Fruit fly (Drosophila melanogaster) whole organism, embryonic: ENCODE results near the gene CG14406.

ENCODE experiments used
- CG11695 ChIP-seq: fragments of 200-800 bp; sonication (Bioruptor generic); IDR thresholded peaks from 3 replicates; pipeline ENCODE4 v1.3.6; 2022; ENCODE audit warnings: missing biosample characterization, missing genetic modification characterization
- CG12155 ChIP-seq: fragments of 200-800 bp; sonication (Bioruptor generic); optimal IDR thresholded peaks from 3 replicates; lab custom pipeline; 2016; ENCODE audit warnings: missing biosample characterization, missing genetic modification characterization
- CG2129 ChIP-seq: fragments of 200-800 bp; sonication (Bioruptor generic); IDR thresholded peaks from 2 replicates; pipeline ENCODE4 v1.3.6; 2022; ENCODE audit warnings: missing biosample characterization, missing genetic modification characterization; ENCODE audit not compliant: partially characterized antibody
- CG42726 ChIP-seq: fragments of 200-800 bp; sonication (Bioruptor generic); IDR thresholded peaks from 2 replicates; pipeline ENCODE4 v1.3.6; 2022; ENCODE audit warnings: missing biosample characterization, missing genetic modification characterization; ENCODE audit not compliant: partially characterized antibody
- CG4404 ChIP-seq: fragments of 200-800 bp; sonication (Bioruptor generic); IDR thresholded peaks from 2 replicates; pipeline ENCODE4 v1.3.6; 2022; ENCODE audit warnings: missing biosample characterization, missing genetic modification characterization
- CG8944 ChIP-seq: fragments of 200-800 bp; sonication (Bioruptor generic); optimal IDR thresholded peaks from 3 replicates; lab custom pipeline; 2016; ENCODE audit warnings: missing biosample characterization, missing genetic modification characterization
- Dip2 ChIP-seq: fragments of 200-800 bp; sonication (Bioruptor generic); IDR thresholded peaks from 2 replicates; pipeline ENCODE4 v1.3.6; 2022; ENCODE audit warnings: missing biosample characterization, missing genetic modification characterization
- Hand ChIP-seq: fragments of 200-800 bp; sonication (Bioruptor generic); optimal IDR thresholded peaks from 2 replicates; lab custom pipeline; 2017; ENCODE audit warnings: mild to moderate bottlenecking, missing biosample characterization, missing genetic modification reagents, missing genetic modification characterization
- Pdp1 ChIP-seq, 2 experiments: fragments of 200-800 bp; sonication (Bioruptor generic); optimal IDR thresholded peaks; 3 replicates each; lab custom pipeline; 2016; ENCODE audit warnings: missing biosample characterization in 2 of 2, missing genetic modification characterization in 2 of 2, mild to moderate bottlenecking in 1 of 2, moderate library complexity in 1 of 2
- hb ChIP-seq: fragments of 200-800 bp; sonication (Bioruptor generic); IDR thresholded peaks from 3 replicates; pipeline ENCODE4 v1.3.6; 2022; ENCODE audit warnings: missing biosample characterization, missing genetic modification characterization; ENCODE audit not compliant: partially characterized antibody
- onecut ChIP-seq: fragments of 200-800 bp; sonication (Bioruptor generic); IDR thresholded peaks from 2 replicates; pipeline ENCODE4 v1.3.6; 2022; ENCODE audit warnings: missing biosample characterization, missing genetic modification characterization
- otp ChIP-seq: fragments of 200-800 bp; sonication (Bioruptor generic); IDR thresholded peaks from 3 replicates; pipeline ENCODE4, ENCODE4 v1.3.6; 2022; ENCODE audit warnings: missing biosample characterization, missing genetic modification characterization
- seq ChIP-seq: fragments of 200-800 bp; sonication (Bioruptor generic); IDR thresholded peaks from 2 replicates; pipeline ENCODE4 v1.3.6; 2022; ENCODE audit warnings: missing biosample characterization, missing genetic modification characterization

DNA sequence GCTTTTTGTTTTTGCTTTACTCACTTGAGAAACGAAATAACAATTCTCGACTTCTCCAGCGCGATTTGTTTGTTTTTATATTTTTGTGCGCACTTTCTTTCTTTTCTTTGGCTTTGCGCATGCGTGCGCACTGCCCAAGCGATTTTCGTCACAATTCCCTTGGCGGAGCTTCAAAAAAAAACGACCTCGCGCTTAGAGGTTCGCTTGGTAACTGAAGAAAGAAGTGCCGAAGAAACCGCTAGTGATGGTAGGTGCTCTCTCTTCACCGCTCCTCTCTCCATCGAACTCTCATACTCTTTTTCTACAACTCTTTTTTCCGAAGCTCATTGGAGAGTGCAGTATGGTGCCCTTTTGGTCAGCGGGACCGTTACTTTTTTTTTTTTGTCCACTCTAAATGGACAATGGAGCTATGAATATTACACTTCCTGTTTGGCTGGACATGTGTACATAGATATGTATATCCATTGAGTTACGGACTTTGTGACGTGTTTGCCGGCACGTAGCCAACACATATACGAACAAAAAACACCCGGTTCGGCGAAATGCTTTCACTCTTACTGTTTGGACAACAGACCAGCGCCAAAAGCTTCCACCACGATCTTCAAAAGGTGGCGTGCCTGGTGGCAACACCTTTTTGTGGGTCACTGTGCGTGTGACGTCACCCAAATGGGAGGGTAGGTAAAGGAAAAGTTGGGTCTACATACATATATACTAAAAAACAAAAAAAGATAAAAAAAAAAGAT lies 12.8 kb upstream of the CG14406 start, which contains the start of gene CG9503:
- TF ChIP-seq onecut (GFP tag; lab: Robert Waterston, UW) (no peak), CG4404 (GFP tag; lab: Robert Waterston, UW) (no peak), Dip2 (no peak), Pdp1 (GFP tag; optimal IDR thresholded peaks at IDR 0.05; lab: Kevin White, UChicago) (no peak), CG42726 (GFP tag; lab: Robert Waterston, UW) (no peak), Hand (GFP tag; lab: Kevin White, UChicago) (no peak), CG2129 (GFP tag; lab: Robert Waterston, UW) (no peak), CG8944 (GFP tag; lab: Kevin White, UChicago) (no peak), hb (GFP tag; lab: Robert Waterston, UW) (no peak), CG12155 (no peak), CG11695 (GFP tag; lab: Robert Waterston, UW) (no peak), seq (GFP tag; lab: Robert Waterston, UW) (no peak), otp (GFP tag; lab: Robert Waterston, UW) (no peak)
